Fruit fly (Drosophila melanogaster): Measurements from ENCODE around the gene H.

H gene

dm6 chr3R:20595145-20595812 lies 26.5 kb upstream of the H start:
- no peak for TF ChIP-seq CTCF (optimal IDR thresholded peaks at IDR 0.05)
- TF ChIP-seq CG8478 (optimal IDR thresholded peaks at IDR 0.05) = no peak

- TF ChIP-seq CTCF (optimal IDR thresholded peaks at IDR 0.05) = no peak
- no peak for TF ChIP-seq CG8478 (optimal IDR thresholded peaks at IDR 0.05)
Observed at dm6 chr3R:20595901-20596300, 25.8 kb upstream of the H start.

dm6 chr3R:20596337-20596962 lies 25.3 kb upstream of the H start:
- no peak for TF ChIP-seq CG8478 (optimal IDR thresholded peaks at IDR 0.05)
- no peak for TF ChIP-seq CTCF (optimal IDR thresholded peaks at IDR 0.05)

- TF ChIP-seq CTCF (optimal IDR thresholded peaks at IDR 0.05) = no peak
- no peak for TF ChIP-seq CG8478 (optimal IDR thresholded peaks at IDR 0.05)
Observed at dm6 chr3R:20597407-20598325, 24.1 kb upstream of the H start.

- TF ChIP-seq CG8478 (optimal IDR thresholded peaks at IDR 0.05) (no peak), CTCF (optimal IDR thresholded peaks at IDR 0.05) (no peak)
Observed at dm6 chr3R:20600109-20600508, 21.6 kb upstream of the H start.

- TF ChIP-seq CG8478 (optimal IDR thresholded peaks at IDR 0.05) = no peak
- TF ChIP-seq CTCF (optimal IDR thresholded peaks at IDR 0.05) = no peak
Observed at dm6 chr3R:20602599-20602998, 19.1 kb upstream of the H start.

- no peak for TF ChIP-seq CTCF (optimal IDR thresholded peaks at IDR 0.05)
- TF ChIP-seq CG8478 (optimal IDR thresholded peaks at IDR 0.05) = no peak
Observed at dm6 chr3R:20604078-20604477, 17.7 kb upstream of the H start.

- TF ChIP-seq CG8478 (optimal IDR thresholded peaks at IDR 0.05) (no peak), CTCF (optimal IDR thresholded peaks at IDR 0.05) (no peak)
Observed at dm6 chr3R:20605078-20605477, 16.7 kb upstream of the H start.

dm6 chr3R:20605562-20606155 lies 16.1 kb upstream of the H start:
- TF ChIP-seq CTCF (optimal IDR thresholded peaks at IDR 0.05) (no peak), CG8478 (optimal IDR thresholded peaks at IDR 0.05) (no peak)

dm6 chr3R:20608199-20608598 lies 13.5 kb upstream of the H start:
- TF ChIP-seq CG8478 (optimal IDR thresholded peaks at IDR 0.05) = no peak
- no peak for TF ChIP-seq CTCF (optimal IDR thresholded peaks at IDR 0.05)

- TF ChIP-seq CG8478 (optimal IDR thresholded peaks at IDR 0.05) (no peak), CTCF (optimal IDR thresholded peaks at IDR 0.05) (no peak)
Observed at dm6 chr3R:20616801-20617200, 4.9 kb upstream of the H start, which contains the start of gene CG15923. CG15923 (minus strand) TSS chr3R:20616901.

dm6 chr3R:20617583-20617982 lies 4.2 kb upstream of the H start, which contains the start of gene CG5466:
CG5466 (plus strand) TSS chr3R:20617883.
- TF ChIP-seq CG8478 (optimal IDR thresholded peaks at IDR 0.05) (no peak), CTCF (optimal IDR thresholded peaks at IDR 0.05) (no peak)

dm6 chr3R:20618947-20619346 lies 2.8 kb upstream of the H start:
- no peak for TF ChIP-seq CTCF (optimal IDR thresholded peaks at IDR 0.05)
- TF ChIP-seq CG8478 (optimal IDR thresholded peaks at IDR 0.05) = no peak

dm6 chr3R:20622297-20623168 lies 795 bp downstream of the H start:
- TF ChIP-seq CG8478 (optimal IDR thresholded peaks at IDR 0.05) (no peak), CTCF (optimal IDR thresholded peaks at IDR 0.05) (peak in 1 of 2 experiments; percentile 26)

Measured in S2 (cell line).